Worm (Caenorhabditis elegans): ENCODE measurements around the gene pqn-82.
A peak's percentile ranks its signal among the peaks of the same experiment; 100 is the strongest.

Gene pqn-82

DNA sequence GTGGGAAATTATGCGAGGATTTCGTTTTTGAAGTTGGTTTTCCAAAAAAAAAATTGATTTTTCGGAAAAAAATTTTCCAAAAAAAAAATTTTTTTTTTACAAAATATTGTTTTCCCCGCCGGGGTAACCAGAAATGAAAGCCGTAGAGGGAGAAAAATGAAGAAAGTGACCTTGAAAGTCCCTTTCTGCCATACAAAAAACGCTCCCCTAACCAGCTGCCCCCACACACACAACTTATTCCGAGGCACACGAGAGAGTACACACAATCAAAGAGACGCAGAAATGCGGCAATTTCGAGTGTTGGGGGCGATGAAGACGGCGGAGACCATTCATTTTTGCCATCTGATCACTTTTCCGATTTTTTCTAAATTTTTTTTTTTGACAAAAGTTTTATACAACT, 5.1 kb downstream of the pqn-82 start (continued):
- TF ChIP-seq pax-3 (tag; optimal IDR thresholded peaks at IDR 0.05), result no peak
- no peak for TF ChIP-seq aly-2 (tag; optimal IDR thresholded peaks at IDR 0.05)
- no peak for TF ChIP-seq fkh-10 (GFP tag; optimal IDR thresholded peaks at IDR 0.05)
- TF ChIP-seq Y116A8C.19 (tag; optimal IDR thresholded peaks at IDR 0.05; ENCODE audit: borderline replicate concordance), result no peak
- TF ChIP-seq nhr-20 (tag; optimal IDR thresholded peaks at IDR 0.05), result peak; percentile 6
- no peak for TF ChIP-seq lin-15B (tag; optimal IDR thresholded peaks at IDR 0.05)
- no peak for TF ChIP-seq ets-5 (GFP tag; IDR thresholded peaks at IDR 0.05)
- no peak for TF ChIP-seq unc-98 (GFP tag; IDR thresholded peaks at IDR 0.05)
- no peak for TF ChIP-seq nhr-11 (tag; optimal IDR thresholded peaks at IDR 0.05)
- TF ChIP-seq elt-2 (tag; optimal IDR thresholded peaks at IDR 0.05), result no peak

DNA sequence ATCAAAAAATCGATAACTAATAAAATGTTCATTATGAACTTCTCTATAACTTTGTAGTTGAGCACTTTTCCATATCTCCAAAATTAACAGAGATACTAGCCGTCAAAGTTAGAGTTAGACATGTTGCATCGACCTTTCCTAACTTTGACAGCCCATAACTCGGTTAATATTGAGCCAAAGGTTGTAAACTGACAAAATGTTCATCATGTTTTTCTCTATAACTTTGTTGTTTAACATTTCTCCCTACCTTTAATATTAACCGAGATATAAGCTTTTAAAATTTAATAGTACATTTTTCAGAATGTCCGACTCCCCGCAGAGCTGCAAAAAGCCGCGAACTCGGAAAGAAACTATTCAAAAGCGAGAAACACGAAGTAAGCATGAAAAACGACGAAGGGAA, 6.2 kb downstream of the pqn-82 start, which contains the start of gene hlh-33:
Gene hlh-33, plus strand, starts transcription at position 301 of the 400 bp plus-strand sequence.
- TF ChIP-seq lsy-2 (tag; optimal IDR thresholded peaks at IDR 0.05) (no peak), nhr-85 (tag) (peak; percentile 43), efl-1 (optimal IDR thresholded peaks at IDR 0.05) (no peak), efl-1 (GFP tag; optimal IDR thresholded peaks at IDR 0.05 in 1 of 2) (peak in 1 of 2 experiments; percentile 87)

DNA sequence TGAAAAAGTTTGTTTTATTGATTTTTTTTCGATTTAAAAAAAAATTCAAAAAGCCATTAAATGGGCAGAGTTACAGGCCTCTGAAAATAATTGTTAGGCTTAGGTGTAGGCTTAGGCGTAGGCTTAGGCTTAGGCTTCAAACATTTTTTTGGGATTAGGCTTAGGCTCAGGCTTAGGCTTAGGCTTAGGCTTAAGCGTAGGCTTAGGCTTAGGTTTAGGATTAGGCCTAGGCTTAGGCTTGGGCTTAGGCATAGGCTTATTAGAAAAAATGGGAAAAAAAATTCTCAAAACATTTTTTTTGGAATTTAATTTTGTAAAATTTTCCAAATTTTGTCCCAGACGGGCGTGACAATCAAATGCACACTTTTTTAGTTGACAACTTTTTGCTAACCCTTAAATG, 7.3 kb downstream of the pqn-82 start:
- TF ChIP-seq egl-13 (tag; optimal IDR thresholded peaks at IDR 0.05) (no peak), lin-15B (tag; optimal IDR thresholded peaks at IDR 0.05) (no peak), lir-3 (tag; optimal IDR thresholded peaks at IDR 0.05; ENCODE audit: poor library complexity) (no peak), ceh-90 (tag; optimal IDR thresholded peaks at IDR 0.05) (no peak), nhr-237 (tag; optimal IDR thresholded peaks at IDR 0.05) (no peak), irx-1 (tag; optimal IDR thresholded peaks at IDR 0.05) (no peak)

- TF ChIP-seq lin-14 (GFP tag; optimal IDR thresholded peaks at IDR 0.05), result peak; percentile 51
- TF ChIP-seq blmp-1 (tag; optimal IDR thresholded peaks at IDR 0.05), result peak; percentile 26
- 0 out of 2 replicates have a peak, but pooled peaks have one; percentile 17 for TF ChIP-seq grh-1 (GFP tag; IDR thresholded peaks at IDR 0.05)
- TF ChIP-seq lsy-2 (tag; optimal IDR thresholded peaks at IDR 0.05), result no peak
- TF ChIP-seq nhr-85 (tag), result peak; percentile 82
Observed at ce11 chrIII:1856679-1857078, 7.8 kb downstream of the pqn-82 start.

- TF ChIP-seq tlp-1 (tag; optimal IDR thresholded peaks at IDR 0.05), result no peak
- TF ChIP-seq sptf-1 (tag; optimal IDR thresholded peaks at IDR 0.05), result no peak
- peak; percentile 94 for TF ChIP-seq fkh-8 (tag; optimal IDR thresholded peaks at IDR 0.05)
- peak; percentile 51 for TF ChIP-seq nhr-12 (tag; optimal IDR thresholded peaks at IDR 0.05)
- TF ChIP-seq ceh-63 (GFP tag; optimal IDR thresholded peaks at IDR 0.05), result peak; percentile 63
- peak; percentile 96 for TF ChIP-seq grh-1 (GFP tag; IDR thresholded peaks at IDR 0.05)
- TF ChIP-seq tbx-2 (tag; optimal IDR thresholded peaks at IDR 0.05), result peak; percentile 96
- peak; percentile 98 for TF ChIP-seq lin-39 (tag; optimal IDR thresholded peaks at IDR 0.05)
- peak; percentile 53 for TF ChIP-seq ceh-90 (tag; optimal IDR thresholded peaks at IDR 0.05)
- no peak for TF ChIP-seq unc-62 (GFP tag; optimal IDR thresholded peaks at IDR 0.05)
- TF ChIP-seq lin-15B (tag; optimal IDR thresholded peaks at IDR 0.05), result peak; percentile 90
- no peak for TF ChIP-seq egl-27 (tag; optimal IDR thresholded peaks at IDR 0.05)
- peak; percentile 92 for TF ChIP-seq ztf-4 (tag; optimal IDR thresholded peaks at IDR 0.05)
- TF ChIP-seq pag-3 (tag; optimal IDR thresholded peaks at IDR 0.05; ENCODE audit: borderline replicate concordance, insufficient read depth), result peak; percentile 70
- TF ChIP-seq unc-130 (tag; optimal IDR thresholded peaks at IDR 0.05), result peak; percentile 93
- peak; percentile 98 to 100 for TF ChIP-seq efl-1 (optimal IDR thresholded peaks at IDR 0.05)
- TF ChIP-seq efl-1 (GFP tag; optimal IDR thresholded peaks at IDR 0.05 in 1 of 2), result peak; percentile 99 to 100
- peak; percentile 98 for TF ChIP-seq snu-23 (GFP tag; optimal IDR thresholded peaks at IDR 0.05)
- peak in 1 of 2 experiments; percentile 87 for TF ChIP-seq mdl-1 (tag; optimal IDR thresholded peaks at IDR 0.05)
- TF ChIP-seq nhr-76 (tag; optimal IDR thresholded peaks at IDR 0.05), result peak; percentile 22
- TF ChIP-seq ceh-82 (tag; optimal IDR thresholded peaks at IDR 0.05), result peak; percentile 98
- peak; percentile 98 for TF ChIP-seq dsc-1 (tag; optimal IDR thresholded peaks at IDR 0.05)
- TF ChIP-seq rnt-1 (tag; optimal IDR thresholded peaks at IDR 0.05), result peak; percentile 96
- TF ChIP-seq ets-5 (GFP tag; IDR thresholded peaks at IDR 0.05), result 0 out of 2 replicates have a peak, but pooled peaks have one; percentile 38
- TF ChIP-seq mef-2 (tag; optimal IDR thresholded peaks at IDR 0.05), result peak; percentile 69
- TF ChIP-seq hpl-2 (GFP tag; optimal IDR thresholded peaks at IDR 0.05), result peak; percentile 60
- TF ChIP-seq alr-1 (tag; optimal IDR thresholded peaks at IDR 0.05; ENCODE audit: borderline replicate concordance), result no peak
- no peak for TF ChIP-seq vab-15 (tag; optimal IDR thresholded peaks at IDR 0.05)
- no peak for TF ChIP-seq hlh-17 (GFP tag; optimal IDR thresholded peaks at IDR 0.05; ENCODE audit: borderline replicate concordance)
Observed at ce11 chrIII:1859532-1859931, 10.7 kb downstream of the pqn-82 start, which contains the start of gene ddp-1. Gene ddp-1 (plus strand): TSS chrIII:1859888.
